Worm (Caenorhabditis elegans) whole organism, midembryonic: Measurements from ENCODE around the gene cyp-44A1.

Experiments used
- T22C8.4 ChIP-seq: fragments of 200-800 bp; sonication (Bioruptor generic); IDR thresholded peaks from 2 replicates; pipeline ENCODE4 v1.3.6; 2022; ENCODE audit warnings: missing genetic modification characterization, missing compliant biosample characterization
- med-1 ChIP-seq: sonication (generic microtip); optimal IDR thresholded peaks from 2 replicates; lab custom pipeline; 2017; ENCODE audit warnings: missing genetic modification characterization, mild to moderate bottlenecking, missing compliant biosample characterization, antibody characterized with exemption, missing genetic modification reagents; ENCODE audit not compliant: insufficient read depth

DNA sequence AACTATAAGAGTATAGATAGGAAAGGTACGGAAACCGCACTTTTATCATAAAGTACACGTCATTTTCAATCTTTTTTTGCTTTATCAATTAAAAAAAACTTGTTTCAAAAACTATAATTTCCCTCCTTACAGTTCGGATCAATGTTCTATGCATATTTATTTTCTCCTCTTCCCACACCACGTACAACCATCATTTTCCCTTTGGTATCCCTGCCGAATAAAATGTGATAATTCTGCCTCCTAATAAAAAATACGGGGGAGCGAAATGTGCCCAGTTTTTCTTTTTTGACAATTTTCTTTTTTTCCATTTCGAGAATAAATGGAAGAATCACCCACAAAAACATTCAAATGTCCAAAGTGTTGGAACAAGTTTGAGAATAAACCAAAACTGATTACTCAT, 11.7 kb downstream of the cyp-44A1 start, which contains the start of gene ZK177.3:
- TF ChIP-seq T22C8.4 (no peak), med-1 (GFP tag; lab: Kevin White, UChicago) (no peak)
